Worm (Caenorhabditis elegans): ENCODE data around the gene mrps-22.

Gene mrps-22

DNA sequence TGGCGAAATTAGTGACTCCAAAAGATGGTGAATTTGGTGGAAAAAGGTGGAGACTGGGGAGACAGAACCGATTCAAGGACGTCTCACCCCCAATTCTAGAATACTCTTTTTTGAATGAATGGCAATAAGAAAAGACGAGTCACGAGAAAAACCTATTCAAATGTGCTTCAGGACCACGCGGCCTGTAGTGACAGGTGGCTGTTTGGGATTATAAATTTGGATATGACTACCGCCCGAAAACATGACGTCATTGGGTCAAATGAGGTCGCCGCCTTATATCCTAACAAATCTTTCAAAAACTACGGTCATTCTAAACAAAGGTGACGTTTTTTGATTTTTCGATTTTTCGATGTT is 28.4 kb upstream of the mrps-22 start (continued):
- TF ChIP-seq lsy-2 (tag; optimal IDR thresholded peaks at IDR 0.05) (no peak), rnt-1 (tag; optimal IDR thresholded peaks at IDR 0.05) (peak; percentile 17), unc-98 (GFP tag; IDR thresholded peaks at IDR 0.05) (no peak), nhr-84 (tag; optimal IDR thresholded peaks at IDR 0.05) (no peak), unc-30 (tag; optimal IDR thresholded peaks at IDR 0.05) (no peak), C16A3.4 (tag; optimal IDR thresholded peaks at IDR 0.05) (peak; percentile 7), mef-2 (tag; optimal IDR thresholded peaks at IDR 0.05) (no peak), nhr-19 (GFP tag; conservative IDR thresholded peaks at IDR 0.05) (no peak), zip-4 (GFP tag; optimal IDR thresholded peaks at IDR 0.05) (no peak), efl-3 (GFP tag; optimal IDR thresholded peaks at IDR 0.05) (no peak), aha-1 (tag; optimal IDR thresholded peaks at IDR 0.05) (no peak), nhr-20 (tag; optimal IDR thresholded peaks at IDR 0.05) (no peak), aly-2 (tag; optimal IDR thresholded peaks at IDR 0.05) (no peak), C04F5.9 (tag; optimal IDR thresholded peaks at IDR 0.05) (no peak), ets-5 (GFP tag; IDR thresholded peaks at IDR 0.05) (no peak), tlp-1 (tag; optimal IDR thresholded peaks at IDR 0.05) (no peak), alr-1 (tag; optimal IDR thresholded peaks at IDR 0.05; ENCODE audit: borderline replicate concordance) (no peak), dpl-1 (GFP tag; optimal IDR thresholded peaks at IDR 0.05) (no peak), fkh-10 (GFP tag; optimal IDR thresholded peaks at IDR 0.05) (no peak), hpl-2 (GFP tag; optimal IDR thresholded peaks at IDR 0.05) (no peak), unc-130 (tag; optimal IDR thresholded peaks at IDR 0.05) (no peak), lin-39 (tag; optimal IDR thresholded peaks at IDR 0.05) (no peak), pqm-1 (tag; optimal IDR thresholded peaks at IDR 0.05) (no peak), nhr-12 (tag; optimal IDR thresholded peaks at IDR 0.05) (no peak), sox-4 (tag; optimal IDR thresholded peaks at IDR 0.05) (no peak), nhr-76 (tag; optimal IDR thresholded peaks at IDR 0.05) (no peak), ceh-82 (tag; optimal IDR thresholded peaks at IDR 0.05) (no peak), ceh-90 (tag; optimal IDR thresholded peaks at IDR 0.05) (no peak), skn-1 (tag; optimal IDR thresholded peaks at IDR 0.05) (no peak), vab-15 (tag; optimal IDR thresholded peaks at IDR 0.05) (no peak)

DNA sequence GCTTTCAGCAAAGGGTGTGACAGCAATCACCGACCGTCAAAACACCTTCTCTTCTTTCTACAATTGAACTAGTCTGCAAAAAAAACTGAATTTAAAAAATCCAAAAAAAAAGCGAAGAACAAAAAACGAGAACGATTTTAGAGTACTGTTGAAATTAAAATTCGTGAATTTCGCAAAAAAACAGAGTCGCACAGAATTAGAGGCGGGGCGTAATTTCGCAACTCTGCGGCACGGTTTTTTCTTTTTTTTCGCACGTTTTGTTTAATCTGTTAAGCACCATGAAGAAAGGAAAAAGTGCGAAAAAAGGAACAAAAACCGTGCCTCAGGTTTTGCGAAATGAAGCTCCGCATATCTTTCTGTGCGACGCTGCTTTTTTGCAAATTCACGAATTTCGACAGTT is 27.4 kb upstream of the mrps-22 start, which contains the start of gene mnk-1:
mnk-1 (minus strand) TSS at position 73 of the 400 bp plus-strand sequence.
- TF ChIP-seq unc-86 (tag; optimal IDR thresholded peaks at IDR 0.05): no peak
- TF ChIP-seq xbp-1 (tag; optimal IDR thresholded peaks at IDR 0.05): no peak
- TF ChIP-seq isw-1 (GFP tag; IDR thresholded peaks at IDR 0.05): no peak
- no peak for TF ChIP-seq lin-15B (tag; optimal IDR thresholded peaks at IDR 0.05)
- TF ChIP-seq nhr-76 (tag; optimal IDR thresholded peaks at IDR 0.05): no peak
- TF ChIP-seq fkh-10 (GFP tag; optimal IDR thresholded peaks at IDR 0.05): no peak
- TF ChIP-seq ztf-11 (tag; optimal IDR thresholded peaks at IDR 0.05): peak in 1 of 2 experiments; percentile 39

DNA sequence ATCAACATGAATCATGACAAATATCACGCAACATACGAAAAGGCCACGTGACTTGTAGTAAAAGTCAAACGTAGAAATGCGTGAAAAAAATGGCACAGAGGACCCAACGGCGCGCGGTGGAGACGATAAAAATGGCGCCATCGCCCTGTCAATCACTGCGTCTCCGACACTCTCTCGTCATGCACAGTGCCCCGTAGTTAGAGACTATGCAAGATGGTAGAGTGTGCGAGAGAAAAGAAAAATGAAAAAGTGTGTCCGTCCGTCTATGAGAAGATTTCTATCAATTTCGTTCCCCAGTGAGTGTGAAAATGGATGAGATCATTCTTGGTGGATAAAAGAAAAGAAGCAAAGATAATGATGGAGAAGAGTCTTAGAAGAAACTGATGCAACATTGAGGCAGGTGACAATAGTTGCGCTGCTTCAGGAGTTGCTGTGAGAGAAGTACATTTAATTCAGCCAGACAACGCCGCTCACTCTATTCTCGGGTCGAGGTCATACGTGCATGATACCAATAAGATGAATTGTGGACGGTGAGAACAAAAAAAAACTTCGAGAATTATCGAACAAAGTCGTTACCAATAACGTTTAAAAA is 26.8 kb upstream of the mrps-22 start:
- peak; percentile 65 for TF ChIP-seq unc-130 (tag; optimal IDR thresholded peaks at IDR 0.05)
- peak; percentile 45 for TF ChIP-seq nhr-11 (tag; optimal IDR thresholded peaks at IDR 0.05)
- peak; percentile 22 for TF ChIP-seq lin-39 (tag; optimal IDR thresholded peaks at IDR 0.05)
- peak; percentile 85 for TF ChIP-seq blmp-1 (tag; optimal IDR thresholded peaks at IDR 0.05)
- TF ChIP-seq sup-37 (GFP tag; optimal IDR thresholded peaks at IDR 0.05): no peak
- TF ChIP-seq fos-1 (tag; optimal IDR thresholded peaks at IDR 0.05): no peak
- TF ChIP-seq nhr-71 (tag; optimal IDR thresholded peaks at IDR 0.05): peak; percentile 92
- TF ChIP-seq skn-1 (tag; optimal IDR thresholded peaks at IDR 0.05): peak; percentile 57
- peak; percentile 67 for TF ChIP-seq nhr-19 (GFP tag; conservative IDR thresholded peaks at IDR 0.05)
- TF ChIP-seq ztf-11 (tag; optimal IDR thresholded peaks at IDR 0.05): peak in 1 of 2 experiments; percentile 2
- TF ChIP-seq jun-1 (tag; optimal IDR thresholded peaks at IDR 0.05): peak; percentile 0
- peak; percentile 18 for TF ChIP-seq irx-1 (tag; optimal IDR thresholded peaks at IDR 0.05)
- TF ChIP-seq nhr-90 (tag; optimal IDR thresholded peaks at IDR 0.05; ENCODE audit: poor library complexity): peak; percentile 84
- TF ChIP-seq elt-3 (tag; optimal IDR thresholded peaks at IDR 0.05): peak in 2 of 6 experiments; percentile 37 to 61
- TF ChIP-seq nhr-47 (tag; optimal IDR thresholded peaks at IDR 0.05): peak; percentile 64
- TF ChIP-seq lir-3 (tag; optimal IDR thresholded peaks at IDR 0.05; ENCODE audit: poor library complexity): peak; percentile 46
- TF ChIP-seq alr-1 (tag; optimal IDR thresholded peaks at IDR 0.05; ENCODE audit: borderline replicate concordance): no peak
- TF ChIP-seq elt-2 (tag; optimal IDR thresholded peaks at IDR 0.05): peak; percentile 61
- TF ChIP-seq nhr-85 (tag): peak; percentile 97
- TF ChIP-seq nhr-20 (tag; optimal IDR thresholded peaks at IDR 0.05): peak; percentile 80
- no peak for TF ChIP-seq C04F5.9 (tag; optimal IDR thresholded peaks at IDR 0.05)
- TF ChIP-seq zip-4 (GFP tag; optimal IDR thresholded peaks at IDR 0.05): no peak
- TF ChIP-seq xbp-1 (tag; optimal IDR thresholded peaks at IDR 0.05): peak; percentile 55
- 0 out of 2 replicates have a peak, but pooled peaks have one; percentile 37 for TF ChIP-seq grh-1 (GFP tag; IDR thresholded peaks at IDR 0.05)
